Fruit fly (Drosophila melanogaster): ENCODE data around the gene ens.

DNA sequence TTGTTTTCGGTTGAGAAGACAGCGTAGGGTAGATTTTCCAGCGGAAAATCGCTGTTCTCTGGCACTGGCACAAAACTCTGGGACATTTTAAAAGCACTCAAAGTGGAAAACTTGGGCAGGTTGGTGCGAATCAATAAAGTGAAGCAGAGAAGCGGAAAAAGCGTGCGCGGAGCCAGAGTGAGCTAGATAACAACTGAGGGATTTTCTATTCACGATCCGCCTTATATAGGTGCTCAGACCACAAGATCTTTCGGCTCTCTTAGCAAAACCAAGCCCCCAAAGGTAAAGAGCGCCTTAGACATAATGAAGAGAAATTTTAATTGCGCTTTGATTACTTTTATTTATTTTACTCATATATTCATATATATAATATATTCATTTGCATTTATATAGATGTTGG, 60.6 kb downstream of the ens start, which contains the start of gene Faa:
- TF ChIP-seq CG14711 (tag; optimal IDR thresholded peaks at IDR 0.05) (no peak), pad (GFP tag; optimal IDR thresholded peaks at IDR 0.05) (no peak), CG33017 (tag; optimal IDR thresholded peaks at IDR 0.05) (no peak), tj (GFP tag; optimal IDR thresholded peaks at IDR 0.05) (no peak), bab1 (GFP tag; optimal IDR thresholded peaks at IDR 0.05) (no peak), kay (GFP tag; ENCODE audit: borderline replicate concordance) (no peak)

All from whole organism, adult.